Fruit fly (Drosophila melanogaster) whole organism, adult: Measurements from ENCODE around the gene CG12725.

Source experiments
- CG12768 ChIP-seq: fragments of 200-800 bp; sonication (Bioruptor generic); optimal IDR thresholded peaks from 2 replicates; lab custom pipeline; 2017; ENCODE audit warnings: missing biosample characterization, missing genetic modification characterization, mild to moderate bottlenecking, moderate library complexity, missing genetic modification reagents
- CG14711 ChIP-seq: fragments of 200-800 bp; sonication (Bioruptor generic); optimal IDR thresholded peaks from 2 replicates; lab custom pipeline; 2018; ENCODE audit warnings: missing biosample characterization, mild to moderate bottlenecking, missing genetic modification characterization, moderate library complexity
- CG33017 ChIP-seq: fragments of 200-800 bp; sonication (Bioruptor generic); optimal IDR thresholded peaks from 2 replicates; lab custom pipeline; 2018; ENCODE audit warnings: missing biosample characterization, mild to moderate bottlenecking, missing genetic modification characterization, moderate library complexity
- CG5204 ChIP-seq: fragments of 200-800 bp; sonication (Bioruptor generic); optimal IDR thresholded peaks from 2 replicates; lab custom pipeline; 2016; ENCODE audit warnings: missing biosample characterization, missing genetic modification characterization
- CG7045 ChIP-seq: fragments of 200-800 bp; sonication (Bioruptor generic); optimal IDR thresholded peaks from 2 replicates; lab custom pipeline; 2017; ENCODE audit warnings: missing biosample characterization, mild to moderate bottlenecking, missing genetic modification characterization
- Clk ChIP-seq: fragments of 200-800 bp; sonication (Bioruptor generic); optimal IDR thresholded peaks from 2 replicates; lab custom pipeline; 2017; ENCODE audit warnings: missing biosample characterization, missing genetic modification characterization
- Mnt ChIP-seq: fragments of 200-800 bp; sonication (Bioruptor generic); optimal IDR thresholded peaks from 2 replicates; lab custom pipeline; 2016; ENCODE audit warnings: missing biosample characterization, mild to moderate bottlenecking, missing genetic modification characterization
- bab1 ChIP-seq: fragments of 200-800 bp; sonication (Bioruptor generic); optimal IDR thresholded peaks from 3 replicates; lab custom pipeline; 2019; ENCODE audit warnings: missing biosample characterization, mild to moderate bottlenecking, missing genetic modification characterization, moderate library complexity
- cic ChIP-seq: fragments of 200-800 bp; sonication (Bioruptor generic); optimal IDR thresholded peaks from 2 replicates; lab custom pipeline; 2017; ENCODE audit warnings: missing biosample characterization, mild to moderate bottlenecking, missing genetic modification characterization, moderate library complexity
- cnc ChIP-seq, 2 experiments: fragments of >200 bp; optimal IDR thresholded peaks; 2 replicates each; lab custom pipeline; 2017
- kay ChIP-seq: fragments of 200-800 bp; sonication (Bioruptor generic); peaks from one replicate; lab custom pipeline; 2016; ENCODE audit warnings: missing biosample characterization, missing genetic modification characterization, borderline replicate concordance
- ovo ChIP-seq: fragments of 200-800 bp; sonication (Bioruptor generic); optimal IDR thresholded peaks from 2 replicates; lab custom pipeline; 2016; ENCODE audit warnings: missing biosample characterization, missing genetic modification characterization
- pad ChIP-seq: fragments of 200-800 bp; sonication (Bioruptor generic); optimal IDR thresholded peaks from 3 replicates; lab custom pipeline; 2017; ENCODE audit warnings: missing biosample characterization, missing genetic modification characterization, mild to moderate bottlenecking, moderate library complexity, missing genetic modification reagents
- tj ChIP-seq: fragments of 200-800 bp; sonication (Bioruptor generic); optimal IDR thresholded peaks from 3 replicates; lab custom pipeline; 2017; ENCODE audit warnings: missing biosample characterization, mild to moderate bottlenecking, missing genetic modification characterization, moderate library complexity

dm6 chrX:13392041-13392353 lies 10.7 kb downstream of the CG12725 start:
- TF ChIP-seq Clk (GFP tag; lab: Kevin White, UChicago) = no peak
- TF ChIP-seq cnc (optimal IDR thresholded peaks at IDR 0.05; lab: Kevin White, UChicago) = no peak
- no peak for TF ChIP-seq bab1 (GFP tag; lab: Kevin White, UChicago)
- no peak for TF ChIP-seq pad
- no peak for TF ChIP-seq tj
- TF ChIP-seq kay (GFP tag; lab: Kevin White, UChicago) = no peak
- TF ChIP-seq CG14711 (tag; lab: Kevin White, UChicago) = no peak
- no peak for TF ChIP-seq CG12768 (GFP tag; lab: Kevin White, UChicago)
- TF ChIP-seq CG5204 = no peak
- TF ChIP-seq Mnt (GFP tag; lab: Kevin White, UChicago) = no peak
- no peak for TF ChIP-seq CG7045 (GFP tag; lab: Kevin White, UChicago)
- no peak for TF ChIP-seq ovo
- TF ChIP-seq cic (GFP tag; lab: Kevin White, UChicago) = no peak
- TF ChIP-seq CG33017 (tag; lab: Kevin White, UChicago) = no peak
